Worm (Caenorhabditis elegans) whole organism, L1 larva: Measurements from ENCODE around the gene T13C2.2.

Experiments used
- blmp-1 ChIP-seq: fragments of 150-350 bp; optimal IDR thresholded peaks from 2 replicates; lab custom pipeline; 2014; ENCODE audit warnings: missing biosample characterization, missing genetic modification characterization
- ceh-82 ChIP-seq, 3 experiments: fragments of 150-350 bp in 1 of 3; sonication (generic microtip) in 2 of 3; optimal IDR thresholded peaks; 2 replicates each; lab custom pipeline; 2014 to 2017; ENCODE audit warnings: missing biosample characterization in 3 of 3, missing genetic modification characterization in 3 of 3
- dsc-1 ChIP-seq: sonication (generic microtip); optimal IDR thresholded peaks from 2 replicates; lab custom pipeline; 2016; ENCODE audit warnings: mild to moderate bottlenecking, missing genetic modification characterization, missing compliant biosample characterization
- fkh-10 ChIP-seq: sonication (generic microtip); optimal IDR thresholded peaks from 2 replicates; lab custom pipeline; 2017; ENCODE audit warnings: missing biosample characterization, missing genetic modification reagents, missing genetic modification characterization
- jun-1 ChIP-seq: fragments of 150-350 bp; optimal IDR thresholded peaks from 2 replicates; lab custom pipeline; 2014; ENCODE audit warnings: missing biosample characterization, missing genetic modification reagents, missing genetic modification characterization
- nhr-12 ChIP-seq: sonication (generic microtip); optimal IDR thresholded peaks from 2 replicates; lab custom pipeline; 2017; ENCODE audit warnings: missing biosample characterization, missing genetic modification characterization
- nhr-237 ChIP-seq: fragments of 150-350 bp; optimal IDR thresholded peaks from 2 replicates; lab custom pipeline; 2014; ENCODE audit warnings: missing biosample characterization, missing genetic modification characterization
- nhr-76 ChIP-seq: sonication (generic microtip); optimal IDR thresholded peaks from 2 replicates; lab custom pipeline; 2017; ENCODE audit warnings: missing biosample characterization, missing genetic modification characterization
- nhr-77 ChIP-seq: fragments of 150-350 bp; optimal IDR thresholded peaks from 2 replicates; lab custom pipeline; 2014; ENCODE audit warnings: missing biosample characterization, missing genetic modification characterization
- pqm-1 ChIP-seq: sonication (generic microtip); optimal IDR thresholded peaks from 3 replicates; lab custom pipeline; 2017; ENCODE audit warnings: missing biosample characterization, missing genetic modification characterization
- tbx-2 ChIP-seq: sonication (generic microtip); optimal IDR thresholded peaks from 2 replicates; lab custom pipeline; 2016; ENCODE audit warnings: missing genetic modification characterization, missing compliant biosample characterization
- unc-62 ChIP-seq: fragments of 150-350 bp; optimal IDR thresholded peaks from 2 replicates; lab custom pipeline; 2014; ENCODE audit warnings: missing biosample characterization, missing genetic modification reagents, missing genetic modification characterization
- unc-98 ChIP-seq: fragments of 200-800 bp; sonication (Bioruptor generic); IDR thresholded peaks from 2 replicates; pipeline ENCODE4 v1.3.6; 2022; ENCODE audit warnings: missing genetic modification characterization, missing compliant biosample characterization
- ztf-4 ChIP-seq: fragments of 150-350 bp; optimal IDR thresholded peaks from 2 replicates; lab custom pipeline; 2014; ENCODE audit warnings: missing biosample characterization, missing genetic modification characterization

ce11 chrII:6835500-6835899 lies 43.5 kb downstream of the T13C2.2 start:
- TF ChIP-seq dsc-1 (tag; lab: Kevin White, UChicago) (peak; percentile 8), fkh-10 (GFP tag; lab: Kevin White, UChicago) (no peak), nhr-12 (tag; lab: Kevin White, UChicago) (no peak), ceh-82 (tag; optimal IDR thresholded peaks at IDR 0.05; lab: Kevin White, UChicago) (peak in 1 of 3 experiments; percentile 29), nhr-76 (no peak), unc-98 (GFP tag; lab: Robert Waterston, UW) (no peak), nhr-237 (tag; lab: Kevin White, UChicago) (no peak), nhr-77 (tag; lab: Kevin White, UChicago) (no peak), blmp-1 (tag; lab: Kevin White, UChicago) (peak; percentile 85), tbx-2 (peak; percentile 31), pqm-1 (tag; lab: Kevin White, UChicago) (no peak), jun-1 (no peak), ztf-4 (no peak), unc-62 (GFP tag; lab: Kevin White, UChicago) (no peak)
